Worm (Caenorhabditis elegans) whole organism, L4 larva: Measurements from ENCODE around the gene ZK370.4.

Experiments used
- fos-1 ChIP-seq: fragments of 150-350 bp; optimal IDR thresholded peaks from 2 replicates; lab custom pipeline; 2014; ENCODE audit warnings: missing biosample characterization, missing genetic modification characterization
- nhr-6 ChIP-seq: fragments of 150-350 bp; optimal IDR thresholded peaks from 2 replicates; lab custom pipeline; 2014; ENCODE audit warnings: missing biosample characterization, missing genetic modification characterization
- spr-3 ChIP-seq: fragments of 200-800 bp; sonication (Bioruptor generic); optimal IDR thresholded peaks from 2 replicates; lab custom pipeline; 2018; ENCODE audit warnings: mild to moderate bottlenecking, missing genetic modification characterization, missing compliant biosample characterization

DNA sequence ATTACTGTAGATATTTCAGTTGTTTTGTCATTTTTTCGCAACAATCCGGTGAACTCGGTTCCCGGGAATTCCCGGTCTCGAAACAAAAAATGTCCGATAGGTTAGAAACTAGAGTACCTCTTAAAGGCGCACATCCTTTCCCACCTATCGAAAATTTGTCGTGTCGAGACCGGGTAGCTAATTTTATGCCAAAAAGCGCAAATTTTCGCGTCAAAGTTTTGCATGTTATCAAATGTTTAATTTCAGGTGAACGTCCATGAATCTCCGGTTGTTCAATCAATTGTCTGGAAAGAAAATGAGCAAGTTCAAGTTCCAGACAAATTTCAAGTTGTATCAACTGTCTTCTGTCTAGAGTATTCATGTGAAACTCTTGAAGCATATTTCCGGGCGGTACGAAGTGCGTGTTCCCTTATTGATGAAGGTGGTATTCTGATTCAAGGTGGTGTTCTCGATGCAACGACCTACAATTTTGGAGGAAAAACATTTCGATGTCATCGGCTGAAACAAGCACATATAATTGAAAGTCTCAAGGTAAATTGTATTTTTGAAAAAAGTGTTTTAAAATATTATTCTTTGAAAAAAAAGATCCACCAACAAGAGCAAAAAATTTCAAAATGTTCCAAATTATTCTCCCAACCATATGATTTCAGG, 45.5 kb downstream of the ZK370.4 start:
- TF ChIP-seq spr-3 (GFP tag; lab: Kevin White, UChicago) (no peak), fos-1 (tag; lab: Kevin White, UChicago) (no peak), nhr-6 (no peak)
